Fruit fly (Drosophila melanogaster) whole organism: Measurements from ENCODE around the gene PEK.

ENCODE experiments used
- CG8478 ChIP-seq: fragments of >200 bp; optimal IDR thresholded peaks from 2 replicates; lab custom pipeline; 2018; ENCODE audit warnings: inconsistent platforms
- Dll ChIP-seq: fragments of >200 bp; optimal IDR thresholded peaks from 2 replicates; lab custom pipeline; 2017
- EcR ChIP-seq, 2 experiments: fragments of >200 bp; optimal IDR thresholded peaks; 2 replicates each; lab custom pipeline; 2017; ENCODE audit warnings: missing biosample characterization in 2 of 2, missing genetic modification characterization in 2 of 2, missing genetic modification reagents in 2 of 2
- pan ChIP-seq: fragments of >200 bp; optimal IDR thresholded peaks from 2 replicates; lab custom pipeline; 2017
- psq ChIP-seq: fragments of >200 bp; optimal IDR thresholded peaks from 2 replicates; lab custom pipeline; 2017
- usp ChIP-seq: fragments of >200 bp; optimal IDR thresholded peaks from 2 replicates; lab custom pipeline; 2017; ENCODE audit warnings: missing biosample characterization, missing genetic modification characterization, mixed read lengths

The PEK gene

DNA sequence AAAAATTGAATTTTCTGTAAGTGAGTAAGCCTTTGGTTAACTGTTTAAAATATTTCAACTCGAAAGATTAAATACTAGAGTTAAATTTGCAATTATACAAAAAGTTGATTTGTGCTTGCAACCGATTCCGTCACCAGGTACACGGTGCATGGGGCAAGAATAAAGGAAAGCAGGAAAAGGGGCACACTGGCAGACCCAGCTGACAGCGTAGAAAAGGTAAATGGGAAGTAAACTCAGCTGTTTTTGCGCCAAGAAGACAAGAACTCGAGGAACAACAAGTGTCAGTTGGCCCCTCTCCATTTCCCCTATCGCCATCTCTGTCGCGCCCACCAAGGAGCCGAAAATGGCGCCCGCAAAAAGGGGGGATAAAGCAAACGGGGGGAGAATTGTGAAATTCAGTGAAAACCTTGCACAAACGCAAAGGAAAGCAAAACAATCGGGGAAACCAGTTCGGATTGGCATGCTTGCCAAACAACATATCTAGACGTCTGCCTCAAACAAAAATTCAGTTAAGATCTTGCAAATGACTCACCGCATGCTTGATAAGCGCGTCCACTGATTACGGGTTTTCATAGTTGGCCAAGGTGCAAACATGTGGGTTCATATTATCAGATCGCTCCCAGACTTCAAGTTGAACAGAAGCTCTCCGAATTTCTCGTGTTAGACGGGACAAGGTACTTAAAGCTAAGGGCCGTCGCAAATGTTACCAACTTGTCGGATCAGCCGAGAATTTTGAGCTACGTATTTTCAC lies 1.2 kb downstream of the PEK start:
- TF ChIP-seq psq (lab: Kevin White, UChicago) = no peak
- no peak for TF ChIP-seq Dll (lab: Kevin White, UChicago)
- no peak for TF ChIP-seq usp (GFP tag; lab: Kevin White, UChicago)
- TF ChIP-seq EcR (GFP tag; optimal IDR thresholded peaks at IDR 0.05; lab: Kevin White, UChicago) = no peak
- TF ChIP-seq pan (lab: Kevin White, UChicago) = no peak
- TF ChIP-seq CG8478 (lab: Kevin White, UChicago) = no peak

DNA sequence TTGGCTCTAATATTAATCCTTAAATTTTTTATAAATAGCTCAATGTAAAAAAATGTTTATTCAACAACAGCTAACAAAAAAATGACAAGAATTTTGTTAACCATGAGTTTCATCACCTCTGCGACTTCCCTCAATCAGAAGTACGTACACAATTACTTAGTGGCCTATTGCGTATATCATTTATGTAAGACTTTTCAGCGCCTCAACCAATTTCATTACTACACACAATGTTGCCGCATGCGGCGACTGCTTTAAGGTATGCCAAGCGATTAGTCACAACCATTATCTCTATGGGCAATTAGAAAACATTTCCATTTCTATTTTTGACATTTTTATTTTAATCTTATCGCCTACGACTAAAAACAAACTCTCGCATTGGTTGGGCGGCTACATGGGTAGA lies 5.9 kb downstream of the PEK start:
- no peak for TF ChIP-seq CG8478 (lab: Kevin White, UChicago)
- TF ChIP-seq Dll (lab: Kevin White, UChicago) = no peak
- TF ChIP-seq EcR (GFP tag; optimal IDR thresholded peaks at IDR 0.05; lab: Kevin White, UChicago) = no peak
- no peak for TF ChIP-seq usp (GFP tag; lab: Kevin White, UChicago)
- TF ChIP-seq pan (lab: Kevin White, UChicago) = no peak
- TF ChIP-seq psq (lab: Kevin White, UChicago) = no peak

dm6 chr3R:5454334-5454733 lies 10.2 kb downstream of the PEK start:
- TF ChIP-seq psq (lab: Kevin White, UChicago) = no peak
- no peak for TF ChIP-seq usp (GFP tag; lab: Kevin White, UChicago)
- no peak for TF ChIP-seq pan (lab: Kevin White, UChicago)
- TF ChIP-seq EcR (GFP tag; optimal IDR thresholded peaks at IDR 0.05; lab: Kevin White, UChicago) = no peak
- no peak for TF ChIP-seq Dll (lab: Kevin White, UChicago)
- no peak for TF ChIP-seq CG8478 (lab: Kevin White, UChicago)

DNA sequence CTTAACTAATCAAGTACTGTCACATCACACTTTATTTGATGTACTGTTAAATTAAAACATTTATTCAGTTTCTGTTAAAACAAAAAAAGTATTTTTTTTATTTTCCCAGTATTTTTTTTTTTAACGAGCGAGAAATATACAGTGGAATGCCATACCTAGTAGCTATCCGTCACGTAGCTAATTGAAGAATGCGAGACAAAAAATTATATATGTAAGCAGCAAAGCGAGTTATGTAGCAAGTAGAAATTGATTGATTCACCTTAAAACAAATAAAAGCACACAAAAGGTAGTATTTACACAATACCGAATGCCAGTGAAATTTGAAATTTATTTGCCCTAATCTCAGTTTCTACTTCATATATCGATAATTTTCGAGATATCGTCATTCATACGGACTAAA lies 25.8 kb downstream of the PEK start:
- no peak for TF ChIP-seq EcR (GFP tag; optimal IDR thresholded peaks at IDR 0.05; lab: Kevin White, UChicago)
- no peak for TF ChIP-seq pan (lab: Kevin White, UChicago)
- TF ChIP-seq Dll (lab: Kevin White, UChicago) = no peak
- no peak for TF ChIP-seq usp (GFP tag; lab: Kevin White, UChicago)
- TF ChIP-seq CG8478 (lab: Kevin White, UChicago) = no peak

DNA sequence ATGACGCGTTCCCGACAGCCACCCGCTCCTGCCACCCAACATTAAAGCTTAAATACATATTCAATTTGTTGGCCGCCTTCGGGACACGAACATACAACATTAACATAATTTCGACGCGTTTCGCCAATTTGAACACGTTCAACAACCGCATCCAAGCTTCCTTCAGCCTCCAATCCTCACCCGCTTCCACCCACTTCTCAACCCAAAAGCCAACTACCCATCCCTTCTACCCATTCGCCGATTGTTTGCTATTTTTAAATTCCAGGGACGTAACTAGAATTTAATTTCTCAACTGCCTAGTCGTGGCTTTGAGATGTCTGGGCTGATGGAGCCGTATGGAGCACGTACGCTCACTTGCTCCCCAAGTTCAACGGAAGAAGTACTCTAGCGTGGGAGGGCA lies 34.8 kb downstream of the PEK start:
- TF ChIP-seq EcR (GFP tag; optimal IDR thresholded peaks at IDR 0.05; lab: Kevin White, UChicago) = no peak
- no peak for TF ChIP-seq CG8478 (lab: Kevin White, UChicago)
- no peak for TF ChIP-seq pan (lab: Kevin White, UChicago)
- TF ChIP-seq usp (GFP tag; lab: Kevin White, UChicago) = no peak
- no peak for TF ChIP-seq psq (lab: Kevin White, UChicago)
- no peak for TF ChIP-seq Dll (lab: Kevin White, UChicago)

DNA sequence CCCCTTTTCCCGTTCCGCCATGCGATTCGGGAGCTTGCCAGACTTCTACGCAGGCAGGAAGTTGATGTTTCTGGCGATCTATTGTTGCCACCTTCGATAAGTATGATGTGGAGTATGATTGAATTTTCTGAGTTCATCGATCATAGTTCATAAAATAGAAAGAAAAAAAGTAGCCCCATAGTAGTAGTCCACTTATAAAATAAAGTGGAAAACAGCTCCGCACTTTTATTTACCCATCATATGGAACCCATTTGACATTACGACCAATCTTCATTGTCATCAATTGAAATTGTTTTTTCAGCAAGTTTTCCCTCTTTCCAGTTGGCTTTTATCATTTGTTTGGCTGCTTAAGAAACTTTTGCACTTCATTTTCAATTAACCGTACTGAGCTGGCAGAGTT lies 37.4 kb downstream of the PEK start, which contains the start of gene CG12147:
Gene CG12147, minus strand, starts transcription at position 101 of the 400 bp plus-strand sequence.
- no peak for TF ChIP-seq CG8478 (lab: Kevin White, UChicago)
- TF ChIP-seq pan (lab: Kevin White, UChicago) = no peak
- no peak for TF ChIP-seq usp (GFP tag; lab: Kevin White, UChicago)
- TF ChIP-seq EcR (GFP tag; optimal IDR thresholded peaks at IDR 0.05; lab: Kevin White, UChicago) = no peak
- TF ChIP-seq Dll (lab: Kevin White, UChicago) = no peak
- no peak for TF ChIP-seq psq (lab: Kevin White, UChicago)

dm6 chr3R:5422123-5422522 lies 42.4 kb downstream of the PEK start:
- no peak for TF ChIP-seq Dll (lab: Kevin White, UChicago)
- TF ChIP-seq CG8478 (lab: Kevin White, UChicago) = no peak
- no peak for TF ChIP-seq pan (lab: Kevin White, UChicago)
- no peak for TF ChIP-seq EcR (GFP tag; optimal IDR thresholded peaks at IDR 0.05; lab: Kevin White, UChicago)
- no peak for TF ChIP-seq psq (lab: Kevin White, UChicago)
- TF ChIP-seq usp (GFP tag; lab: Kevin White, UChicago) = no peak

dm6 chr3R:5420454-5420853 lies 44.1 kb downstream of the PEK start:
- TF ChIP-seq EcR (GFP tag; optimal IDR thresholded peaks at IDR 0.05; lab: Kevin White, UChicago) = no peak
- no peak for TF ChIP-seq CG8478 (lab: Kevin White, UChicago)
- TF ChIP-seq pan (lab: Kevin White, UChicago) = no peak

- no peak for TF ChIP-seq usp (GFP tag; lab: Kevin White, UChicago)
- no peak for TF ChIP-seq Dll (lab: Kevin White, UChicago)
Measured at dm6 chr3R:5414147-5414748, 50.3 kb downstream of the PEK start, which contains the start of gene CG14669. CG14669 (plus strand) TSS chr3R:5414527.

DNA sequence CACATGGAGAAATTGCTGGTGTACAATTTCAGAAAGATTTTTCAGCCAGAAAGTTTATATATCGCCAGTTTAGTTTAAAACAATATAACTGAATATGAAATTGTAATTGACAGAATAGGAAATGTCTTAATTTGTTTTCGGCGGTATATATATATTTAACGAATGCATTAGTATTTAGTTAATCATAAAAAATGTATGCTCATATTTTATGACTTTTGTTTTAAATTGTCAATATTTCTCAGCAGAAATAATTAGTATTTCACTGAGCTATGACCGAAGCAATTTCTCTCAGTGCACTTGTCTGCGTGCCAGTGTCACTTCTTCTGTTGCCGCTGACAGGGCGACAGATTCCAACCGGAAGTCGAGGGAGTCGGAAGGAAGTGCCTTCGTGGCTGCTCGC lies 51.6 kb downstream of the PEK start:
- TF ChIP-seq usp (GFP tag; lab: Kevin White, UChicago) (no peak), pan (lab: Kevin White, UChicago) (no peak), CG8478 (lab: Kevin White, UChicago) (no peak), Dll (lab: Kevin White, UChicago) (no peak), psq (lab: Kevin White, UChicago) (no peak), EcR (GFP tag; optimal IDR thresholded peaks at IDR 0.05; lab: Kevin White, UChicago) (no peak)

DNA sequence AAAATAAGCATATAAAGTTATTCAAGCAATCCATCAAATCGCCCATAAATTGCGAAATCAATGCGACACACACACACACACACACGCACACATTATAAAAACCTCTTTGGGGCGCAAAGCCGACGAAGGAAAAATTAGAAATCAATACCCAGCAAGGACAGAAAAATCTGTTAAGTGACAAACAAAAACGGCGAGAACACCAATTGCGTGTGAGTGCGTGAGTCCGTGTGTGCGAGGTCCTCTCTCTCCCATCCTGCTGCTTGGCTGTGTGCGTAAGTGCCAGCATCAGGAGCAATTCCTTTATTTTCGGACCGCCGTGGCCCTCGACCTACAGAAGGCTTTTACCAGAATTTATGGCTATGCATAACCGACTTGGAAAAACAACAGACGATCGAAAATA lies 52.2 kb downstream of the PEK start, which contains the start of gene Orco:
Gene Orco, minus strand, starts transcription at position 101 of the 400 bp plus-strand sequence.
- TF ChIP-seq psq (lab: Kevin White, UChicago) (no peak), EcR (GFP tag; optimal IDR thresholded peaks at IDR 0.05; lab: Kevin White, UChicago) (no peak), usp (GFP tag; lab: Kevin White, UChicago) (no peak), Dll (lab: Kevin White, UChicago) (no peak), CG8478 (lab: Kevin White, UChicago) (no peak), pan (lab: Kevin White, UChicago) (no peak)
